Worm (Caenorhabditis elegans): ENCODE results near the gene F32B6.4.
"Not testable (repeated sequence)": the region's sequence is repeated elsewhere in the genome, so short reads cannot be mapped to it uniquely, and the experiment has no call there.

DNA sequence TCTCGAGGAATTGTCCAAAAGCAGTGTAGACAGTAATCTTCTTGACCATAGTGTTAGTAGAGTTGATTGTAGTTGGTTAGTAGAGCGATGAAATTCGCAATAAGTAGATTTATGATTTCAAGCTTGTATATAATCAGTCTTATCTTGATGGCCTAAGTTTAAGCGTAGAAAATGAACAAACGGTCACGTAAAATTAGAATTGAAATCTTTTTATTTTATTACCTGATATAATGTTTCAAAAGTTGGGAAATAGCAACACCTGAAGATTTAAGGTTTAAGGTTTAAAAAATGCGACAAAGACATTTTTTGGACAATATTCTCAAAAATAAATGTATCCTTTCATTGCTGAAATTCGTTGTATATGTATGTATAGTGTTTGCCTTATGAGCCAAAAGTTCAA is 1.8 kb upstream of the F32B6.4 start, which contains the start of gene sss-1:
- TF ChIP-seq ceh-16 (tag; optimal IDR thresholded peaks at IDR 0.05); ama-1 (optimal IDR thresholded peaks at IDR 0.05); nhr-12 (tag; optimal IDR thresholded peaks at IDR 0.05); fkh-10 (GFP tag; optimal IDR thresholded peaks at IDR 0.05): not testable (repeated sequence)
